Worm (Caenorhabditis elegans) whole organism, mixed stage, embryonic: Measurements from ENCODE around the gene ZK262.2.

ENCODE experiments used
- M03D4.4 ChIP-seq: sonication (generic microtip); optimal IDR thresholded peaks from 2 replicates; lab custom pipeline; 2017; ENCODE audit warnings: mild to moderate bottlenecking, missing genetic modification characterization, missing compliant biosample characterization
- bed-3 ChIP-seq: fragments of 200-800 bp; sonication (Bioruptor generic); optimal IDR thresholded peaks from 3 replicates; lab custom pipeline; 2018; ENCODE audit warnings: mild to moderate bottlenecking, missing genetic modification characterization, moderate library complexity, missing compliant biosample characterization
- blmp-1 ChIP-seq: fragments of 150-350 bp; optimal IDR thresholded peaks from 2 replicates; lab custom pipeline; 2014; ENCODE audit warnings: missing biosample characterization, missing genetic modification characterization
- ceh-39 ChIP-seq: fragments of 150-350 bp; optimal IDR thresholded peaks from 2 replicates; lab custom pipeline; 2014; ENCODE audit warnings: missing biosample characterization, missing genetic modification characterization
- ceh-43 ChIP-seq: fragments of 200-800 bp; sonication (Bioruptor generic); optimal IDR thresholded peaks from 2 replicates; lab custom pipeline; 2018; ENCODE audit warnings: mild to moderate bottlenecking, missing genetic modification characterization, moderate library complexity, missing compliant biosample characterization
- ceh-83 ChIP-seq: fragments of 200-800 bp; sonication (Bioruptor generic); optimal IDR thresholded peaks from 2 replicates; lab custom pipeline; 2018; ENCODE audit warnings: mild to moderate bottlenecking, missing genetic modification characterization, missing compliant biosample characterization
- ces-1 ChIP-seq: fragments of 150-350 bp; optimal IDR thresholded peaks from 2 replicates; lab custom pipeline; 2014; ENCODE audit warnings: missing biosample characterization, missing genetic modification reagents, missing genetic modification characterization
- drap-1 ChIP-seq: fragments of 200-800 bp; sonication (Bioruptor generic); optimal IDR thresholded peaks from 3 replicates; lab custom pipeline; 2018; ENCODE audit warnings: mild to moderate bottlenecking, missing genetic modification characterization, missing compliant biosample characterization
- elt-1 ChIP-seq: sonication (generic microtip); optimal IDR thresholded peaks from 2 replicates; lab custom pipeline; 2017; ENCODE audit warnings: missing genetic modification characterization, mild to moderate bottlenecking, missing compliant biosample characterization, antibody characterized with exemption, moderate library complexity, borderline replicate concordance; ENCODE audit not compliant: insufficient read depth
- elt-3 ChIP-seq: fragments of 150-350 bp; optimal IDR thresholded peaks from 2 replicates; lab custom pipeline; 2014; ENCODE audit warnings: missing biosample characterization, missing genetic modification characterization
- flh-1 ChIP-seq: fragments of 200-800 bp; sonication (Bioruptor generic); optimal IDR thresholded peaks from 2 replicates; lab custom pipeline; 2018; ENCODE audit warnings: mild to moderate bottlenecking, missing genetic modification characterization, moderate library complexity, missing compliant biosample characterization
- ham-2 ChIP-seq: fragments of 200-800 bp; sonication (Bioruptor generic); optimal IDR thresholded peaks from 2 replicates; lab custom pipeline; 2018; ENCODE audit warnings: mild to moderate bottlenecking, missing genetic modification characterization, missing compliant biosample characterization
- hlh-1 ChIP-seq: fragments of 150-350 bp; optimal IDR thresholded peaks from 2 replicates; lab custom pipeline; 2014; ENCODE audit warnings: missing biosample characterization, missing genetic modification reagents, missing genetic modification characterization
- lin-13 ChIP-seq: fragments of 150-350 bp; optimal IDR thresholded peaks from 2 replicates; lab custom pipeline; 2014; ENCODE audit warnings: missing biosample characterization, missing genetic modification characterization
- lin-32 ChIP-seq: fragments of 200-800 bp; sonication (Bioruptor generic); optimal IDR thresholded peaks from 2 replicates; lab custom pipeline; 2018; ENCODE audit warnings: mild to moderate bottlenecking, missing genetic modification characterization, missing compliant biosample characterization
- lsy-2 ChIP-seq: fragments of 150-350 bp; optimal IDR thresholded peaks from 2 replicates; lab custom pipeline; 2014; ENCODE audit warnings: missing biosample characterization, missing genetic modification characterization
- mab-5 ChIP-seq: fragments of 150-350 bp; optimal IDR thresholded peaks from 2 replicates; lab custom pipeline; 2014; ENCODE audit warnings: missing biosample characterization, missing genetic modification characterization
- mep-1 ChIP-seq: fragments of 150-350 bp; optimal IDR thresholded peaks from 2 replicates; lab custom pipeline; 2017; ENCODE audit warnings: missing biosample characterization, missing genetic modification reagents, missing genetic modification characterization, inconsistent platforms
- nhr-12 ChIP-seq: fragments of 150-350 bp; optimal IDR thresholded peaks from 2 replicates; lab custom pipeline; 2014; ENCODE audit warnings: missing biosample characterization, missing genetic modification characterization
- nhr-2 ChIP-seq: fragments of 150-350 bp; optimal IDR thresholded peaks from 2 replicates; lab custom pipeline; 2014; ENCODE audit warnings: missing biosample characterization, missing genetic modification characterization
- nhr-237 ChIP-seq: fragments of 150-350 bp; optimal IDR thresholded peaks from 2 replicates; lab custom pipeline; 2014; ENCODE audit warnings: missing biosample characterization, missing genetic modification characterization
- nhr-28 ChIP-seq: fragments of 150-350 bp; optimal IDR thresholded peaks from 2 replicates; lab custom pipeline; 2014; ENCODE audit warnings: missing biosample characterization, missing genetic modification characterization
- nhr-76 ChIP-seq: sonication (generic microtip); optimal IDR thresholded peaks from 2 replicates; lab custom pipeline; 2017; ENCODE audit warnings: missing biosample characterization, missing genetic modification characterization
- pha-4 ChIP-seq: fragments of 150-350 bp; optimal IDR thresholded peaks from 2 replicates; lab custom pipeline; 2018; ENCODE audit warnings: missing biosample characterization, missing genetic modification reagents, missing genetic modification characterization
- sem-2 ChIP-seq: fragments of 200-800 bp; sonication (Bioruptor generic); optimal IDR thresholded peaks from 2 replicates; lab custom pipeline; 2018; ENCODE audit warnings: mild to moderate bottlenecking, missing genetic modification characterization, missing compliant biosample characterization
- snpc-4 ChIP-seq: fragments of 150-350 bp; optimal IDR thresholded peaks from 2 replicates; lab custom pipeline; 2014; ENCODE audit warnings: missing biosample characterization, missing genetic modification characterization
- sptf-1 ChIP-seq: sonication (generic microtip); optimal IDR thresholded peaks from 2 replicates; lab custom pipeline; 2017; ENCODE audit warnings: mild to moderate bottlenecking, missing genetic modification characterization, moderate library complexity, missing compliant biosample characterization
- unc-39 ChIP-seq: fragments of 150-350 bp; optimal IDR thresholded peaks from 2 replicates; lab custom pipeline; 2014; ENCODE audit warnings: missing biosample characterization, missing genetic modification characterization
- unc-62 ChIP-seq: fragments of 150-350 bp; optimal IDR thresholded peaks from 2 replicates; lab custom pipeline; 2014; ENCODE audit warnings: missing biosample characterization, missing genetic modification reagents, missing genetic modification characterization
- ztf-11 ChIP-seq: fragments of 150-350 bp; optimal IDR thresholded peaks from 2 replicates; lab custom pipeline; 2014; ENCODE audit warnings: missing biosample characterization, missing genetic modification characterization

The ZK262.2 gene

DNA sequence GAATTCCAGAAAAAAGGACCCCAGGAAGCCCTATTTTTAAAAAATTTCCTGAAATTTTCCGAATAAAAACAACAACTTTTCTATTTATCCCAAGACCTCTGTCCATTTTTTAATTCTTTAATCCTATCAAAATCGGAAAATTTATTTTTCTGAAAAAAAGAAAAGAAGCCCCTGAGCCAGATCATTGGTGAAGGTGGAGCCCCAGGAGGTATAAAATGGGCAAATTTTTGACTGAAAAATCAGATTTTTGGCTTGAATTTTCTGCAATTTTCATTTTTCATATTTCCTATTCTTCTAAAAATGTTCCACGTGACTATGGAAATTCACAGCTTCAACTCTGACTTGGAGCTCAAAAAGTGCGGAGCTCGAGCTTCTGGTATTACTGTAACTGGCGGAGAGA, 34.0 kb downstream of the ZK262.2 start, which contains the start of gene Y51A2B.8:
TSS of gene Y51A2B.8 (plus strand) at position 301 of the 400 bp plus-strand sequence.
- TF ChIP-seq unc-62 (GFP tag; lab: Kevin White, UChicago): no peak

DNA sequence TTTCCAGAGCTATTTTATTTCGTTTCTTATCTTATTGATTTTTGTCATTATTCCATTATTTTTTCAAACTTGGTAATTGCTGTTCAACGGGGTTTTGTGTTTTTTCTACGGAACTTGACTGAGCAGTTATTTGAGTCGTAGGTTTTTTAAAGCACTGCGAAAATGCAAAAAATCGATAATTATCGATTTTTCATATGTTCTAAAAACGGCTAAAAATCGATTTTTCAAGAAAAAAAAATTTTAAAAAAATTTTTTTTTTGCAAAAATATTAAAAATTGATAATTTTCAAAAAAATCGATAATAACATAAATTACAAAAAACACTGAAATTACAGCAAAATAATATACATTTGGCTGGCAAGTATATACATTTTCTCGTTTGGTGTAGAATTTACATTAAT, 37.2 kb downstream of the ZK262.2 start:
- no peak for TF ChIP-seq ztf-11 (tag; lab: Kevin White, UChicago)
- TF ChIP-seq M03D4.4 (tag; lab: Kevin White, UChicago): no peak
- no peak for TF ChIP-seq snpc-4 (tag; lab: Kevin White, UChicago)
- TF ChIP-seq unc-39: no peak
- no peak for TF ChIP-seq elt-3 (tag; lab: Kevin White, UChicago)
- TF ChIP-seq mab-5 (tag; lab: Kevin White, UChicago): no peak
- TF ChIP-seq blmp-1: no peak
- TF ChIP-seq unc-62 (GFP tag; lab: Kevin White, UChicago): no peak
- no peak for TF ChIP-seq nhr-237
- TF ChIP-seq bed-3 (GFP tag; lab: Kevin White, UChicago): no peak
- no peak for TF ChIP-seq flh-1
- TF ChIP-seq pha-4 (tag; lab: Kevin White, UChicago): no peak
- TF ChIP-seq sem-2 (GFP tag; lab: Kevin White, UChicago): no peak
- no peak for TF ChIP-seq ceh-43
- TF ChIP-seq elt-1 (tag; lab: Kevin White, UChicago): no peak
- no peak for TF ChIP-seq nhr-12 (tag; lab: Kevin White, UChicago)
- TF ChIP-seq ceh-83 (GFP tag; lab: Kevin White, UChicago): no peak

DNA sequence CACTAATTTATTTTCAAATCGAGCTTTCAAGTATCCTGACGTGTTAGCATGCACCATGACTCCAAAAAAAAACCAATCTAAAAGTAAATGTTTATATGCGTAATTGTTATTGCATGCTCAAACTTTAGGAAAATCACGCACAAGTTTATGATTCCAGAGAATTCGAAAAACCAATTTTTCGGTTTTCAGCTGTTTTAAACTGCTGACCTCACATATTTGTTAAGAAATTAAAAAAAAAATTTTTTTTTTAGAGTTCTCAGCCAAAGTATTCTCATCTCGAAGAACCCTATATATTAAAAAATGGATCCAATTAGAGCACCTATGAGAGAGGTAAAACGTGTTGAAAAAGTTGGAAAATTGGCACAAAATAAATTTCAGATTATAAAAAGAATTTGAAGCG, 38.6 kb downstream of the ZK262.2 start, which contains the start of gene Y51A2B.2:
TSS of gene Y51A2B.2 (plus strand) at position 301 of the 400 bp plus-strand sequence.
- TF ChIP-seq hlh-1 (no peak), elt-1 (tag; lab: Kevin White, UChicago) (no peak), sem-2 (GFP tag; lab: Kevin White, UChicago) (no peak), ces-1 (GFP tag; lab: Kevin White, UChicago) (no peak), elt-3 (tag; lab: Kevin White, UChicago) (no peak), bed-3 (GFP tag; lab: Kevin White, UChicago) (no peak)

DNA sequence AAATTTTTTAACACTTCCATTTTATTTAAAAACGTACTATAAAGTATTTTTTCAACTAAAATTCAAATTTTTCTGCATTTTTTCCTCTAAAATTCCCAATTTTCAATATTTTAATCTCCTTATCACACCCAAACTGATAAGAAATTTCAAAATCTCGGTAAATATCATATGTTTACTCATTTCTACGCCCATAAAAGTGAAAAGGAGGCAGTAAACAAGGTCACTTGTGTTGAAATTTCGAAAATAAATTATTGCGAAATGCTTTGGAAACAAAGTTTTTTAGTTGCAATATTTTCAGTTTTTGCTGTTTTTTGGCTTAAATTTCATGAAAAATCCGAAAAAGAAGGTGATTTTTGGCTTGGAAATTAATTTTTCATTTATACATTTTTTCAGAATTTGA, 41.2 kb downstream of the ZK262.2 start, which contains the start of gene C08E8.4:
TSS of gene C08E8.4 (plus strand) at position 268 of the 400 bp plus-strand sequence.
- TF ChIP-seq ham-2 (GFP tag; lab: Kevin White, UChicago) (no peak), elt-3 (tag; lab: Kevin White, UChicago) (peak; percentile 16)
- TF ChIP-seq, all 35 proteins: peak for 1

DNA sequence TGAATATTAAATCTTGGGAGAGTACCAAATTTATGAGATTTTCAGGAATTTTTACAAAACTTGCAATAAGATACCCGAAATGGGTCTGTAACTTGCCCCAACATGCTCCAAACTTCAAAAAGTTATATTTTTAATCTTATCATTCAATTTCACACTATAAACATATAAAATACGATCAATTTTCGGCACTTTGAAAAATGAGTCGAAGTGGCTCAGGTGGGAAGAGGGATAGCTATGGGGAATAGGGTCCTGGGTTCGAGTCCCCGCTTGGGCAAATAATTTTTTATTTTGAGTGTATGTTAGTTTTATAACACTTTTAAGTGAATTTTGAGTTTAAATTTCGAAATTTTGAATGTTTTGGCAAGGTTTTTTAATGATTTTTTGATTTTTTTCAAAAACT, 41.8 kb downstream of the ZK262.2 start:
- TF ChIP-seq nhr-28 (tag; lab: Kevin White, UChicago): no peak
- TF ChIP-seq lin-13: no peak

DNA sequence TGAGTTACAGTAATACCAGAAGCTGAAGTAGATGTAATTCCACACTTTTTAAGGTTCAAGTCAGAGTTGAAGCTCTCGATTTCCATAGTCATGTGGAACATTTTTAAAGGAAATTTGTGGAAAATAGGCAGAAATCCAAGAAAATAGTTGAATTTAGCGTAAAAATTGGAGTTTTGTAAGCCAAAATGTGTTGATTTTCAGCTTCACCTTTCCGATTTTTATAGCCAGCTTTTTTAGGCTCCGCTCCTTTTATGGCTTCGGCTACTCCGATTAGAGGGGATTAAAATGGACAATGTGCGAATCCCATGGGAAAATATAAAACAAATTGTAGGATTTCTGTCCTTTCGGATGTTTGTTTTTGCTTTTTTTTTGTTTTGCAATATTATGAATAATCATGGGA, 44.5 kb downstream of the ZK262.2 start, which contains the start of gene C08E8.6:
TSS of gene C08E8.6 (minus strand) at position 101 of the 400 bp plus-strand sequence.
- TF ChIP-seq drap-1 (GFP tag; lab: Kevin White, UChicago) (no peak), lin-13 (no peak), blmp-1 (no peak), sptf-1 (no peak), ceh-43 (no peak)

DNA sequence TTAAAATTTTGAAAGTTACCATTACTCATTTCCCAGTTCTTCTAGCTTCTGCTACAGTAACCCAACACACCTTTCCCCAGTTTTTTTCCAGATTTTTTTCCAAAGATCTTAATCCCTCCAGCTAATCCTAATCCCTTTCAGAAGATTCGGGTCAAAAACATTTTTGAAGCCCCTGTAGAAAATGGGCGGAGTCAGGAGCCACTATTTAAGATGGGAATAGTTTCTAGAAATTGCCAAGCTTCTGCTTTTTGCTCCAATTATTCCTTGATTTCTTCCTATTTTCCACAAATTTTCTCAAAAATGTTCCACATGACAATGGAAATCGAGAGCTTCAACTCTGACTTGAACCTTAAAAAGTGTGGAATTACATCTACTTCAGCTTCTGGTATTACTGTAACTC, 48.2 kb downstream of the ZK262.2 start, which contains the start of gene C08E8.9:
TSS of gene C08E8.9 (plus strand) at position 301 of the 400 bp plus-strand sequence.
- TF ChIP-seq lin-32 (GFP tag; lab: Kevin White, UChicago) (no peak), mep-1 (tag; lab: Kevin White, UChicago) (no peak), sem-2 (GFP tag; lab: Kevin White, UChicago) (no peak), nhr-76 (no peak), nhr-28 (tag; lab: Kevin White, UChicago) (no peak), M03D4.4 (tag; lab: Kevin White, UChicago) (no peak), hlh-1 (no peak), sptf-1 (no peak), nhr-2 (tag; lab: Kevin White, UChicago) (no peak), ceh-43 (no peak), nhr-237 (no peak), ces-1 (GFP tag; lab: Kevin White, UChicago) (no peak), lsy-2 (tag; lab: Kevin White, UChicago) (no peak), ceh-39 (tag; lab: Kevin White, UChicago) (no peak), ham-2 (GFP tag; lab: Kevin White, UChicago) (no peak)
